Worm (Caenorhabditis elegans): ENCODE data around the gene C39D10.7.

C39D10.7 gene

ce11 chrX:7962056-7962485 is 48.3 kb upstream of the C39D10.7 start (continued):
- TF ChIP-seq saeg-2 (GFP tag; IDR thresholded peaks at IDR 0.05) (peak; percentile 65; the same call in 1 of the 2 replicates), ceh-44 (GFP tag; IDR thresholded peaks at IDR 0.05) (no peak), mxl-2 (GFP tag; conservative IDR thresholded peaks at IDR 0.05) (no peak), dve-1 (tag; optimal IDR thresholded peaks at IDR 0.05; ENCODE audit: insufficient read depth) (peak; percentile 89), ZK337.2 (GFP tag; IDR thresholded peaks at IDR 0.05) (no peak)

- TF ChIP-seq unc-62 (GFP tag; optimal IDR thresholded peaks at IDR 0.05 in 1 of 2) (no peak), unc-62 (tag; optimal IDR thresholded peaks at IDR 0.05) (no peak), mep-1 (tag; optimal IDR thresholded peaks at IDR 0.05) (no peak)
Observed at ce11 chrX:7961623-7962022, 47.9 kb upstream of the C39D10.7 start, which contains the start of gene sem-5. Gene sem-5, minus strand, starts transcription at chrX:7961723.

ce11 chrX:7958203-7958602 is 44.5 kb upstream of the C39D10.7 start, which contains the start of gene sfxn-2:
Gene sfxn-2, minus strand, starts transcription at chrX:7958303.
- TF ChIP-seq F37D6.2 (tag; optimal IDR thresholded peaks at IDR 0.05) (no peak), hlh-30 (tag; optimal IDR thresholded peaks at IDR 0.05; ENCODE audit: insufficient read depth) (peak; percentile 28)

ce11 chrX:7956449-7956848 is 42.7 kb upstream of the C39D10.7 start:
- 0 out of 2 replicates have a peak, but pooled peaks have one; percentile 29 for TF ChIP-seq dmd-8 (GFP tag; IDR thresholded peaks at IDR 0.05)
- TF ChIP-seq Y75B8A.6 (GFP tag; IDR thresholded peaks at IDR 0.05): 0 out of 2 replicates have a peak, but pooled peaks have one; percentile 13
- peak; percentile 48 for TF ChIP-seq ama-1 (optimal IDR thresholded peaks at IDR 0.05)
- no peak for TF ChIP-seq Y48G9A.11 (GFP tag; IDR thresholded peaks at IDR 0.05)
- TF ChIP-seq sdz-12 (GFP tag; optimal IDR thresholded peaks at IDR 0.05): peak; percentile 57
- TF ChIP-seq zip-11 (GFP tag; IDR thresholded peaks at IDR 0.05): no peak
- TF ChIP-seq aha-1 (tag): peak; percentile 32
- TF ChIP-seq F44E2.7 (GFP tag; IDR thresholded peaks at IDR 0.05): 0 out of 2 replicates have a peak, but pooled peaks have one; percentile 22
- peak; percentile 49; the same call in 1 of the 2 replicates for TF ChIP-seq T26A8.4 (GFP tag; IDR thresholded peaks at IDR 0.05)
- no peak for TF ChIP-seq zag-1 (tag; optimal IDR thresholded peaks at IDR 0.05)
- TF ChIP-seq mxl-2 (GFP tag; conservative IDR thresholded peaks at IDR 0.05): no peak

ce11 chrX:7954328-7954727 is 40.6 kb upstream of the C39D10.7 start, which contains the start of gene dct-1:
Gene dct-1, plus strand, starts transcription at chrX:7954354.
- TF ChIP-seq sdz-12 (GFP tag; optimal IDR thresholded peaks at IDR 0.05) (peak; percentile 17), daf-16 (GFP tag; optimal IDR thresholded peaks at IDR 0.05) (peak in 1 of 2 experiments; percentile 60), daf-16 (tag; optimal IDR thresholded peaks at IDR 0.05) (no peak), mxl-3 (GFP tag; optimal IDR thresholded peaks at IDR 0.05) (no peak), hlh-11 (tag; optimal IDR thresholded peaks at IDR 0.05) (peak; percentile 57), ztf-11 (tag; optimal IDR thresholded peaks at IDR 0.05) (no peak), aha-1 (tag) (peak; percentile 65), dmd-8 (GFP tag; IDR thresholded peaks at IDR 0.05) (no peak), nhr-48 (tag; optimal IDR thresholded peaks at IDR 0.05) (no peak), hlh-30 (tag; optimal IDR thresholded peaks at IDR 0.05; ENCODE audit: insufficient read depth) (peak; percentile 31), mep-1 (tag; optimal IDR thresholded peaks at IDR 0.05) (peak; percentile 7)

- TF ChIP-seq F44E2.7 (GFP tag; IDR thresholded peaks at IDR 0.05) (no peak), daf-16 (GFP tag; optimal IDR thresholded peaks at IDR 0.05) (peak in 1 of 2 experiments; percentile 35), daf-16 (tag; optimal IDR thresholded peaks at IDR 0.05) (peak; percentile 30), pha-4 (GFP tag; IDR thresholded peaks at IDR 0.05) (no peak), pha-4 (tag; optimal IDR thresholded peaks at IDR 0.05) (peak; percentile 58), F49E8.2 (tag; optimal IDR thresholded peaks at IDR 0.05; ENCODE audit: borderline replicate concordance) (no peak)
Observed at ce11 chrX:7953695-7954094, 40.0 kb upstream of the C39D10.7 start.

- TF ChIP-seq zag-1 (tag; optimal IDR thresholded peaks at IDR 0.05) (no peak), pha-4 (GFP tag; IDR thresholded peaks at IDR 0.05) (no peak), pha-4 (tag; optimal IDR thresholded peaks at IDR 0.05) (no peak), mxl-3 (GFP tag; optimal IDR thresholded peaks at IDR 0.05) (peak; percentile 8), mdt-29 (GFP tag; IDR thresholded peaks at IDR 0.05) (no peak), dmd-8 (GFP tag; IDR thresholded peaks at IDR 0.05) (no peak), aha-1 (tag) (peak; percentile 93)
Observed at ce11 chrX:7953063-7953337, 39.3 kb upstream of the C39D10.7 start.
